Worm (Caenorhabditis elegans): ENCODE data around the gene fbxa-167.
A peak's percentile ranks its signal among the peaks of the same experiment; 100 is the strongest.

The fbxa-167 gene

ce11 chrII:13641311-13641710 is at the start of gene fbxa-167:
Gene fbxa-167, plus strand, starts transcription at chrII:13641489.
- TF ChIP-seq tra-4 (tag; optimal IDR thresholded peaks at IDR 0.05) (no peak), B0310.2 (tag; optimal IDR thresholded peaks at IDR 0.05) (no peak), ceh-36 (tag; optimal IDR thresholded peaks at IDR 0.05) (no peak)

DNA sequence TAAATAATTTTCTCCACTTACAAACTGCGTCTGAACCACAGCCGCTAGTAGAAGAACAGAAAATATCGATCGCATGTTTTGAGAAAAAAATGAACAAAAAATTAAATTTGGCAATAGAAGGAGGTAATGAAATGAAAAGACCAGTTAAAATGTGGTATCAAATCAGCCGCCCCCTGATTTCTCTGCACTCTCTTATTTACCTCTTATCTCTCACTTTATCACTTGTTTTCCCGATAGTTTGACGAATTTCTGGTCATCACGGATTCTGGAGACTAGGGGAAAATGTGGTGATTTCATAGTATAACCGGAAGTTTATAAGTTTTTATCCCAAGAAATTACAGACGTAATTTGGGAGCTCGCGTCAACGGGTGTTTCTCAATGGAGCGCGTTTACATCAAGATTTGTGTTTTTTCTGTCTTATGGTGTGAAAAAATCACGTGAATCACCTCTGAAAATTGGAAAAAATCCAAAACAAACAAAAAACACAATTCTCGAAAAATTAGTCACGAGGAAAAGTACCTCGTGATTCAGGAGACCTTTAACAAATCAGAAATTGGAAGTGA is 47.5 kb upstream of the fbxa-167 start, which contains the start of gene clec-146:
clec-146 (minus strand) TSS at position 116 of the 563 bp plus-strand sequence.
- no peak for TF ChIP-seq hmbx-1 (tag; optimal IDR thresholded peaks at IDR 0.05)
- TF ChIP-seq tbx-37 (GFP tag; conservative IDR thresholded peaks at IDR 0.05), result no peak
- no peak for TF ChIP-seq ceh-13 (GFP tag; optimal IDR thresholded peaks at IDR 0.05)
- TF ChIP-seq tra-4 (tag; optimal IDR thresholded peaks at IDR 0.05), result no peak
- no peak for TF ChIP-seq ceh-36 (tag; optimal IDR thresholded peaks at IDR 0.05)
- TF ChIP-seq hmg-4 (GFP tag; optimal IDR thresholded peaks at IDR 0.05), result no peak
- TF ChIP-seq F13C5.2 (tag; optimal IDR thresholded peaks at IDR 0.05), result no peak
- no peak for TF ChIP-seq hnd-1 (tag; optimal IDR thresholded peaks at IDR 0.05)
- no peak for TF ChIP-seq aly-1 (tag; optimal IDR thresholded peaks at IDR 0.05)
- TF ChIP-seq B0310.2 (tag; optimal IDR thresholded peaks at IDR 0.05), result no peak
- no peak for TF ChIP-seq pes-1 (GFP tag; IDR thresholded peaks at IDR 0.05)
- no peak for TF ChIP-seq scrt-1 (GFP tag; IDR thresholded peaks at IDR 0.05)
- TF ChIP-seq ama-1 (optimal IDR thresholded peaks at IDR 0.05), result no peak
- no peak for TF ChIP-seq flt-1 (GFP tag; IDR thresholded peaks at IDR 0.05)
- TF ChIP-seq sea-1 (GFP tag; conservative IDR thresholded peaks at IDR 0.05), result no peak
- no peak for TF ChIP-seq tbx-11 (GFP tag; IDR thresholded peaks at IDR 0.05)
- no peak for TF ChIP-seq ets-7 (tag; optimal IDR thresholded peaks at IDR 0.05)

DNA sequence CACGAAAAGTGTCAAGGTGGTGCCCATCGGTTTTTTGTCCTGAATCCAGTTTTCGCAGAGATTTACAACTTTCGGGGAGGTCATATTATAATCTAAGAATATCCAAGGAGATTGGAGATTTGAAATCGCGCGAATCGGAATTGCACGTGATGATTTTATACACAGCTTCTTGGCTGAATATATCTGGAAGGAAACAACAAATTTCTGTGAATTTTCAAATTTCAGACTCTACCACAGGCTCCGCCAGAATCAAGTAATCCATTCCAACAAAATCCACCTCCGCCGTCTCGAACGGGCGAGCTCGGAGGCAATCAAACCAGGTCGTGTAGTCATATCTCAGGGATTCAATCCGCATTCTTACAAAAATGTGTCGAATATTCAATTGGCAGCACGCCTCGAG is 46.0 kb upstream of the fbxa-167 start:
- no peak for TF ChIP-seq sea-1 (GFP tag; conservative IDR thresholded peaks at IDR 0.05)
- TF ChIP-seq aly-1 (tag; optimal IDR thresholded peaks at IDR 0.05), result no peak
- TF ChIP-seq hnd-1 (tag; optimal IDR thresholded peaks at IDR 0.05), result no peak
- TF ChIP-seq tbx-37 (GFP tag; conservative IDR thresholded peaks at IDR 0.05), result no peak
- TF ChIP-seq tra-4 (tag; optimal IDR thresholded peaks at IDR 0.05), result no peak
- no peak for TF ChIP-seq hmbx-1 (tag; optimal IDR thresholded peaks at IDR 0.05)
- no peak for TF ChIP-seq B0310.2 (tag; optimal IDR thresholded peaks at IDR 0.05)
- no peak for TF ChIP-seq pes-1 (GFP tag; IDR thresholded peaks at IDR 0.05)
- no peak for TF ChIP-seq hmg-4 (GFP tag; optimal IDR thresholded peaks at IDR 0.05)
- TF ChIP-seq ets-7 (tag; optimal IDR thresholded peaks at IDR 0.05), result no peak
- no peak for TF ChIP-seq ceh-36 (tag; optimal IDR thresholded peaks at IDR 0.05)
- TF ChIP-seq scrt-1 (GFP tag; IDR thresholded peaks at IDR 0.05), result no peak

DNA sequence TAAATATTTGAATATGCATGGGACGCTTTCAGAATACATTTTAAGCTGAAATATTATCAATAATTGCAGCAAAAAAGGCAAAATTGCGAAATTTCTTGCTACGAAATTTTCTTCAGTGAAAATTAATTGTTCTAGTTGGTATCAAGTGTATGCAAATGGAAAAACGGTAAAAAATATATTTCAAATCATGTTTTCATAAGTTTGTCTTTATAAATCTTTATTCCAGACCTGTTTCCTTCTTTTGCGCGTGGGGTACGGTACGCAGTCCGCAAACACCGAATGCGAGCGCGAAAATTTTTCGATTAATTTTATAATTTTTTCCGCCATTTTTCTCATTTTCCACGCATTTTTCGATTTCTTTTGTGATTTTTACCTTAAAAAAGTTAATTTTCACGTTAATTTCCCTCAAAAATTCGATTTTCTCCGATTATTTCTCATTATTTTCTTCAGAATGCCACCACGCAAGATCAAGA is 44.7 kb upstream of the fbxa-167 start, which contains the start of the genes fbxc-23 and csc-1:
fbxc-23 (minus strand) TSS at position 51 of the 473 bp plus-strand sequence.
csc-1 (plus strand) TSS at position 451 of the 473 bp plus-strand sequence.
- no peak for TF ChIP-seq ceh-13 (GFP tag; optimal IDR thresholded peaks at IDR 0.05)
- peak; percentile 49 for TF ChIP-seq F13C5.2 (tag; optimal IDR thresholded peaks at IDR 0.05)

DNA sequence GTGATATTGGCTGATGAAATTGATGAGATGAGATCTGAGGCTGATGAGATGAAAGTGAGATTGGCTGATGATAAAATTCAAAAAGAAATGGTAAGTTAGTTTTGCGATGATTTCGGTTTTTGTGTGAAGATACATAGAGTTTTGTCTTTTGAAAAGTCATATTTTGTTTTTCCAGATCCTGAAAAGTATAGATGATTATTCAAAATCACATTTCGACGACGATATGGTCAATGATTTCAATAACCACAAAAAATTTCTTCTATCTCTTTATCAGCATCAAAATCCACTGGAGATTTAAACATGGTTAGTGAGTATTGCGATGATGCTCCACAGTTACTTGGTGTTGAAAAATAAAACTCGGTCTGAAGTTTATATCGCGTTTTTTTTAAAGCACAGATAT is 40.4 kb upstream of the fbxa-167 start, which contains the start of gene csp-1:
csp-1 (plus strand) TSS at position 301 of the 400 bp plus-strand sequence.
- TF ChIP-seq sea-1 (GFP tag; conservative IDR thresholded peaks at IDR 0.05) (no peak), aly-1 (tag; optimal IDR thresholded peaks at IDR 0.05) (no peak), flt-1 (GFP tag; IDR thresholded peaks at IDR 0.05) (no peak), tbx-11 (GFP tag; IDR thresholded peaks at IDR 0.05) (no peak), tbx-37 (GFP tag; conservative IDR thresholded peaks at IDR 0.05) (no peak), hmbx-1 (tag; optimal IDR thresholded peaks at IDR 0.05) (no peak), pes-1 (GFP tag; IDR thresholded peaks at IDR 0.05) (no peak), ets-7 (tag; optimal IDR thresholded peaks at IDR 0.05) (no peak), scrt-1 (GFP tag; IDR thresholded peaks at IDR 0.05) (no peak), F13C5.2 (tag; optimal IDR thresholded peaks at IDR 0.05) (no peak), hmg-4 (GFP tag; optimal IDR thresholded peaks at IDR 0.05) (no peak), B0310.2 (tag; optimal IDR thresholded peaks at IDR 0.05) (no peak), hnd-1 (tag; optimal IDR thresholded peaks at IDR 0.05) (no peak)

DNA sequence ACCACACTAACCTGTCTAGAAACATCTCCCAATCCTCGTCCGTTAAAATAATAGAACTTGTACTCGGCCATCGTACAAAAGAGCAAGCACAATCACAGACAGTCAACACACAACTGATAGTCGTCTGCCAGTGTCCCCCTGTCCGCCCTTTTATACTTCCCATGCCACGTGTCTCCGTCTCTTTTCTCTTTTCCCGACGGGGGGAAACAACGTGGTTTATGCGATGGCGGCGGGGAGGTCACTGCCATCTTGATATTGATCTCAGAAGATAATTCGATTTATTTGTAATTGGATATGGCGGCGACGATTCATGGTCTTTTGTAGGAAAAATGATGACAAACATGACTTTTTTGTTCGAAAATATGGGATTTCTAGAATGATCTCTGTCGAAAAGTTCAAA is 31.6 kb upstream of the fbxa-167 start, which contains the start of gene gst-20:
gst-20 (minus strand) TSS at position 170 of the 400 bp plus-strand sequence.
- no peak for TF ChIP-seq ets-7 (tag; optimal IDR thresholded peaks at IDR 0.05)
- no peak for TF ChIP-seq hmg-4 (GFP tag; optimal IDR thresholded peaks at IDR 0.05)
- TF ChIP-seq pes-1 (GFP tag; IDR thresholded peaks at IDR 0.05), result no peak
- TF ChIP-seq hmbx-1 (tag; optimal IDR thresholded peaks at IDR 0.05), result no peak
- TF ChIP-seq ama-1 (optimal IDR thresholded peaks at IDR 0.05), result no peak
- no peak for TF ChIP-seq tbx-11 (GFP tag; IDR thresholded peaks at IDR 0.05)
- TF ChIP-seq flt-1 (GFP tag; IDR thresholded peaks at IDR 0.05), result no peak
- no peak for TF ChIP-seq hnd-1 (tag; optimal IDR thresholded peaks at IDR 0.05)

DNA sequence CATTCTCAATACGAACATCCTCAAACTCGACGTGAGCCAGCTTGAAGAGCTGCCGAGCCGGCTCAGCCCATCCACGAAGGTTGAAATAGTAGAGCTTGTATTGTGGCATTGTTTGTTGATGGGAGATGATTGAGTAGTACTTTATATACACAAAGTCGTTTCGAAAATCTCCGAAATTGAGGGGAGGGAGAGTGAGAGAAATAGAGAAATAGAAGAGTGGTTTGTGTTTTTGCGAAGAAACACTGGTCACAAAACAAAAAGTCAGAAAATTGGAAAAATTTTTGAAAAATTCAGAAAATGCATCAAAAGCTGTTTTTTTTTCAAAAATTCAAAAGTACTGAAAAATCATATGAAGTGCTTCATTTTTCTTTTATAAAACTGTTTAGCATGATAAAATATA is 30.1 kb upstream of the fbxa-167 start, which contains the start of gene gst-24:
gst-24 (minus strand) TSS at position 181 of the 400 bp plus-strand sequence.
- no peak for TF ChIP-seq scrt-1 (GFP tag; IDR thresholded peaks at IDR 0.05)

- TF ChIP-seq aly-1 (tag; optimal IDR thresholded peaks at IDR 0.05) (no peak), flt-1 (GFP tag; IDR thresholded peaks at IDR 0.05) (no peak), ets-7 (tag; optimal IDR thresholded peaks at IDR 0.05) (no peak), ceh-36 (tag; optimal IDR thresholded peaks at IDR 0.05) (no peak), ceh-13 (GFP tag; optimal IDR thresholded peaks at IDR 0.05) (no peak), sea-1 (GFP tag; conservative IDR thresholded peaks at IDR 0.05) (no peak), pes-1 (GFP tag; IDR thresholded peaks at IDR 0.05) (no peak), tbx-37 (GFP tag; conservative IDR thresholded peaks at IDR 0.05) (no peak), B0310.2 (tag; optimal IDR thresholded peaks at IDR 0.05) (no peak), tbx-11 (GFP tag; IDR thresholded peaks at IDR 0.05) (no peak), scrt-1 (GFP tag; IDR thresholded peaks at IDR 0.05) (no peak), tra-4 (tag; optimal IDR thresholded peaks at IDR 0.05) (no peak), hnd-1 (tag; optimal IDR thresholded peaks at IDR 0.05) (no peak)
Measured at ce11 chrII:13613096-13613495, 28.2 kb upstream of the fbxa-167 start, which contains the start of gene gst-15. Gene gst-15, minus strand, starts transcription at chrII:13613196.
